Fruit fly (Drosophila melanogaster): ENCODE results near the gene Lsp1beta.

DNA sequence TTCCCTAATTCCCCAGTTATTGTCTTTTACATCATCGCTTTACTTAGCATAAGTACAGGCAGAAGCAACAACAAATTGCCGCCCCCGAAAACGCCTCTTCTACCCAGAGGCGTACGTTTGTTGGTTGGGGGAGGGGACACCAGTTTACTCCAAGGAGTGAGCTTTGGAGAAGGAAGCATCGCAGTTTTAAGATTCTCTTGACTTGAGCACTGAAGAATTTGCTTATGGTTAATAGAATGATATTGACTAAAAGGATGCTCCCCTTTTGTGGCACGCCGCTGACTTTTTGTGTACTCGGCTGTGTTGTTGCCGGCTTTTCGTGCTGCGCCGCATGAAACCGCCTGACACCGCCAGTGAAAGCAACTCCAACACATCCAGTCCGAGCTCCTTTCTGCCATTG is 38.6 kb downstream of the Lsp1beta start:
- no peak for TF ChIP-seq Eip75B (GFP tag; optimal IDR thresholded peaks at IDR 0.05)
- TF ChIP-seq CG6276 (GFP tag; optimal IDR thresholded peaks at IDR 0.05): no peak
- TF ChIP-seq net (GFP tag; optimal IDR thresholded peaks at IDR 0.05): no peak
- no peak for TF ChIP-seq CG6854 (GFP tag; optimal IDR thresholded peaks at IDR 0.05)
- no peak for TF ChIP-seq Ets21C (GFP tag; optimal IDR thresholded peaks at IDR 0.05)
- no peak for TF ChIP-seq CG6792 (GFP tag; optimal IDR thresholded peaks at IDR 0.05)
- no peak for TF ChIP-seq CG34406 (GFP tag; optimal IDR thresholded peaks at IDR 0.05)
- no peak for TF ChIP-seq Gug (GFP tag; IDR thresholded peaks at IDR 0.05)
- TF ChIP-seq Blimp-1 (GFP tag; optimal IDR thresholded peaks at IDR 0.05): no peak
- TF ChIP-seq fd59A (GFP tag; optimal IDR thresholded peaks at IDR 0.05): no peak
- no peak for TF ChIP-seq CG16779 (tag; optimal IDR thresholded peaks at IDR 0.05)
